Fruit fly (Drosophila melanogaster) whole organism, wandering third instar larva: ENCODE data around the gene CG11842.

Experiments
- Hr78 ChIP-seq: fragments of >200 bp; optimal IDR thresholded peaks from 2 replicates; lab custom pipeline; 2017; ENCODE audit warnings: missing biosample characterization, missing genetic modification characterization
- N ChIP-seq: fragments of >200 bp; optimal IDR thresholded peaks from 2 replicates; lab custom pipeline; 2018; ENCODE audit warnings: missing biosample characterization, missing external identifiers, missing genetic modification characterization
- OdsH ChIP-seq: fragments of 200-800 bp; sonication (Bioruptor generic); optimal IDR thresholded peaks from 2 replicates; lab custom pipeline; 2016; ENCODE audit warnings: missing biosample characterization, mild to moderate bottlenecking, missing genetic modification characterization
- br ChIP-seq: fragments of 200-800 bp; sonication (Bioruptor generic); optimal IDR thresholded peaks from 2 replicates; lab custom pipeline; 2016; ENCODE audit warnings: missing biosample characterization, missing genetic modification characterization
- foxo ChIP-seq, 2 experiments: fragments of 200-800 bp; sonication (Bioruptor generic); optimal IDR thresholded peaks; 2 replicates in 1 of 2; 3 replicates in 1 of 2; lab custom pipeline; 2016 to 2017; ENCODE audit warnings: missing biosample characterization in 2 of 2, missing genetic modification characterization in 2 of 2
- fru ChIP-seq: fragments of 200-800 bp; sonication (Bioruptor generic); optimal IDR thresholded peaks from 3 replicates; lab custom pipeline; 2016; ENCODE audit warnings: missing biosample characterization, mild to moderate bottlenecking, missing genetic modification characterization
- psq ChIP-seq: fragments of 200-800 bp; sonication (Bioruptor generic); optimal IDR thresholded peaks from 3 replicates; lab custom pipeline; 2017; ENCODE audit warnings: missing biosample characterization, mild to moderate bottlenecking, missing genetic modification characterization, moderate library complexity

DNA sequence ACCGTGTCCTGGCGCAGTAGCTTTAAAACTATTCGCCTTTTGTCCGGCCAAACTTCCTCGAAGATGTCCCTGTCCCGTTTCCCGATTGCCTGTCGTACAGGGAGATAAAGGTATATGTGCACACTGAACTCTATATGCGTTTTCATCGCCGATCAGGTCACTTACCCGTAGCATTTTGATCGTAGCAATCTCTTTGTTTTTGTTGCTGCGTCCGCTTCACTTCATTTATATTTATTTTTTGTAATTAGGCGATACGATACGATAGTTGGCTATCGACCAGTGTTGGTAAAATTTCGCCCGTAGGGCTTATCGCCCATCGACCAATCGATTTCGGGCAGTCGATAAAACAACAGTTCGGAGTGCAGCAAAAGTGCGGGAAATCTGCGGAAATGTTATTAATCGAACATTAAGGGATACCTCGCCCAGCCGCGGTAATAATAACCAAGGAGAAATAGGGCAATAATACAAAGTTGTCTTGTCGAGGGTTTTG, 10.3 kb downstream of the CG11842 start, which contains the start of the genes Cul5 and Bicra:
- TF ChIP-seq br (no peak), psq (GFP tag; lab: Kevin White, UChicago) (no peak), fru (GFP tag; lab: Kevin White, UChicago) (no peak), foxo (GFP tag; optimal IDR thresholded peaks at IDR 0.05; lab: Kevin White, UChicago) (no peak), Hr78 (GFP tag; lab: Kevin White, UChicago) (no peak), N (GFP tag; lab: Kevin White, UChicago) (no peak), OdsH (GFP tag; lab: Kevin White, UChicago) (no peak)
